Fruit fly (Drosophila melanogaster): Measurements from ENCODE around the gene CG6154.

dm6 chr3R:26237496-26237895, 25.0 kb upstream of the CG6154 start:
- TF ChIP-seq CG42726 (GFP tag; IDR thresholded peaks at IDR 0.05; ENCODE audit: partially characterized antibody), result no peak
- no peak for TF ChIP-seq crc (GFP tag; optimal IDR thresholded peaks at IDR 0.05)
- no peak for TF ChIP-seq CTCF (GFP tag; optimal IDR thresholded peaks at IDR 0.05)
- TF ChIP-seq ERR (GFP tag; optimal IDR thresholded peaks at IDR 0.05), result no peak
- no peak for TF ChIP-seq run (tag; optimal IDR thresholded peaks at IDR 0.05)
- TF ChIP-seq mam (GFP tag; optimal IDR thresholded peaks at IDR 0.05), result no peak
- no peak for TF ChIP-seq pho (GFP tag; optimal IDR thresholded peaks at IDR 0.05)
- TF ChIP-seq tll (GFP tag; optimal IDR thresholded peaks at IDR 0.05), result no peak
- no peak for TF ChIP-seq CG3995 (GFP tag; optimal IDR thresholded peaks at IDR 0.05)
- no peak for TF ChIP-seq Tbp (GFP tag; optimal IDR thresholded peaks at IDR 0.05)
- no peak for TF ChIP-seq Usf (GFP tag; optimal IDR thresholded peaks at IDR 0.05)
- no peak for TF ChIP-seq CG10959 (GFP tag; IDR thresholded peaks at IDR 0.05)
- no peak for TF ChIP-seq otp (GFP tag; IDR thresholded peaks at IDR 0.05)
- TF ChIP-seq psq (GFP tag; optimal IDR thresholded peaks at IDR 0.05), result no peak

Measured in whole organism, embryonic.